Fruit fly (Drosophila melanogaster) whole organism, embryonic: Measurements from ENCODE around the gene alphaCOP.

Experiments used
- Ada2b ChIP-seq: fragments of 200-800 bp; sonication (Bioruptor generic); IDR thresholded peaks from 2 replicates; pipeline ENCODE4 v1.3.6; 2022; ENCODE audit warnings: missing biosample characterization, missing genetic modification characterization
- BEAF-32 ChIP-seq: fragments of 200-800 bp; sonication (Bioruptor generic); optimal IDR thresholded peaks from 3 replicates; lab custom pipeline; 2017; ENCODE audit warnings: missing biosample characterization, missing genetic modification characterization, mild to moderate bottlenecking, moderate library complexity, missing genetic modification reagents
- BtbVII ChIP-seq: fragments of 200-800 bp; sonication (Bioruptor generic); optimal IDR thresholded peaks from 3 replicates; lab custom pipeline; 2017; ENCODE audit warnings: missing biosample characterization, mild to moderate bottlenecking, missing genetic modification characterization
- CG10147 ChIP-seq: fragments of 200-800 bp; sonication (Bioruptor generic); optimal IDR thresholded peaks from 2 replicates; lab custom pipeline; 2019; ENCODE audit warnings: missing biosample characterization, mild to moderate bottlenecking, missing genetic modification characterization, moderate library complexity
- CG10274 ChIP-seq: fragments of 200-800 bp; sonication (Bioruptor generic); optimal IDR thresholded peaks from 3 replicates; lab custom pipeline; 2017; ENCODE audit warnings: missing biosample characterization, mild to moderate bottlenecking, missing genetic modification characterization
- CG10366 ChIP-seq: fragments of 200-800 bp; sonication (Bioruptor generic); IDR thresholded peaks from 2 replicates; pipeline ENCODE4 v1.3.6; 2022; ENCODE audit warnings: missing biosample characterization, missing genetic modification characterization
- CG10654 ChIP-seq: fragments of 200-800 bp; sonication (Bioruptor generic); optimal IDR thresholded peaks from 2 replicates; lab custom pipeline; 2016; ENCODE audit warnings: missing biosample characterization, missing genetic modification characterization
- CG10959 ChIP-seq: fragments of 200-800 bp; sonication (Bioruptor generic); IDR thresholded peaks from 2 replicates; pipeline ENCODE4 v1.3.6; 2022; ENCODE audit warnings: missing biosample characterization, missing genetic modification characterization
- CG11247 ChIP-seq: fragments of 200-800 bp; sonication (Bioruptor generic); IDR thresholded peaks from 2 replicates; pipeline ENCODE4 v1.3.6; 2022; ENCODE audit warnings: missing biosample characterization, missing genetic modification characterization
- CG11456 ChIP-seq: fragments of 200-800 bp; sonication (Bioruptor generic); IDR thresholded peaks from 3 replicates; pipeline ENCODE4 v1.3.6; 2022; ENCODE audit warnings: missing biosample characterization, missing genetic modification characterization
- CG12391 ChIP-seq: fragments of 200-800 bp; sonication (Bioruptor generic); optimal IDR thresholded peaks from 3 replicates; lab custom pipeline; 2018; ENCODE audit warnings: missing biosample characterization, mild to moderate bottlenecking, missing genetic modification characterization, moderate library complexity
- CG13424 ChIP-seq: fragments of 200-800 bp; sonication (Bioruptor generic); optimal IDR thresholded peaks from 2 replicates; lab custom pipeline; 2019; ENCODE audit warnings: missing biosample characterization, mild to moderate bottlenecking, missing genetic modification characterization, moderate library complexity
- CG13624 ChIP-seq: fragments of 200-800 bp; sonication (Bioruptor generic); optimal IDR thresholded peaks from 2 replicates; lab custom pipeline; 2016; ENCODE audit warnings: missing biosample characterization, missing genetic modification characterization
- CG14441 ChIP-seq: fragments of 200-800 bp; sonication (Bioruptor generic); IDR thresholded peaks from 2 replicates; pipeline ENCODE4 v1.3.6; 2022; ENCODE audit warnings: missing biosample characterization, missing genetic modification characterization
- CG18619 ChIP-seq: fragments of 200-800 bp; sonication (Bioruptor generic); optimal IDR thresholded peaks from 3 replicates; lab custom pipeline; 2017; ENCODE audit warnings: missing biosample characterization, mild to moderate bottlenecking, missing genetic modification characterization
- CG3407 ChIP-seq: fragments of 200-800 bp; sonication (Bioruptor generic); optimal IDR thresholded peaks from 2 replicates; lab custom pipeline; 2018; ENCODE audit warnings: missing biosample characterization, mild to moderate bottlenecking, missing genetic modification characterization
- CG34376 ChIP-seq: fragments of 200-800 bp; sonication (Bioruptor generic); optimal IDR thresholded peaks from 2 replicates; lab custom pipeline; 2018; ENCODE audit warnings: missing biosample characterization, mild to moderate bottlenecking, missing genetic modification characterization
- CG3847 ChIP-seq: fragments of 200-800 bp; sonication (Bioruptor generic); IDR thresholded peaks from 2 replicates; pipeline ENCODE4 v1.3.6; 2022; ENCODE audit warnings: missing biosample characterization, missing genetic modification characterization
- CG42726 ChIP-seq: fragments of 200-800 bp; sonication (Bioruptor generic); IDR thresholded peaks from 2 replicates; pipeline ENCODE4 v1.3.6; 2022; ENCODE audit warnings: missing biosample characterization, missing genetic modification characterization; ENCODE audit not compliant: partially characterized antibody
- CG4360 ChIP-seq: fragments of 200-800 bp; sonication (Bioruptor generic); IDR thresholded peaks from 2 replicates; pipeline ENCODE4 v1.3.6; 2022; ENCODE audit warnings: missing biosample characterization, missing genetic modification characterization
- CG43689 ChIP-seq: fragments of 200-800 bp; sonication (Bioruptor generic); IDR thresholded peaks from 2 replicates; pipeline ENCODE4 v1.3.6; 2022; ENCODE audit warnings: missing biosample characterization, missing genetic modification characterization
- CG6791 ChIP-seq: fragments of 200-800 bp; sonication (Bioruptor generic); IDR thresholded peaks from 3 replicates; pipeline ENCODE4 v1.3.6; 2022; ENCODE audit warnings: missing biosample characterization, missing genetic modification characterization; ENCODE audit not compliant: partially characterized antibody
- CG9797 ChIP-seq: fragments of 200-800 bp; sonication (Bioruptor generic); optimal IDR thresholded peaks from 3 replicates; lab custom pipeline; 2018; ENCODE audit warnings: missing biosample characterization, mild to moderate bottlenecking, missing genetic modification characterization
- Camta ChIP-seq: fragments of 200-800 bp; sonication (Bioruptor generic); optimal IDR thresholded peaks from 2 replicates; lab custom pipeline; 2016; ENCODE audit warnings: missing biosample characterization, missing genetic modification characterization
- Dp ChIP-seq: fragments of 200-800 bp; sonication (Bioruptor generic); optimal IDR thresholded peaks from 2 replicates; lab custom pipeline; 2018; ENCODE audit warnings: missing biosample characterization, mild to moderate bottlenecking, missing genetic modification characterization, moderate library complexity
- E2f1 ChIP-seq: fragments of 200-800 bp; sonication (Bioruptor generic); IDR thresholded peaks from 2 replicates; pipeline ENCODE4 v1.3.6; 2022; ENCODE audit warnings: missing biosample characterization, missing genetic modification characterization
- Lim3 ChIP-seq: fragments of 200-800 bp; sonication (Bioruptor generic); IDR thresholded peaks from 2 replicates; pipeline ENCODE4 v1.3.6; 2022; ENCODE audit warnings: missing biosample characterization, missing genetic modification characterization
- NC2β ChIP-seq: fragments of 200-800 bp; sonication (Bioruptor generic); optimal IDR thresholded peaks from 2 replicates; lab custom pipeline; 2016; ENCODE audit warnings: missing biosample characterization, missing genetic modification characterization
- Nf-YA ChIP-seq: fragments of 200-800 bp; sonication (Bioruptor generic); IDR thresholded peaks from 2 replicates; pipeline ENCODE4 v1.3.6; 2022; ENCODE audit warnings: missing biosample characterization, missing genetic modification characterization
- Sox100B ChIP-seq: fragments of 200-800 bp; sonication (Bioruptor generic); optimal IDR thresholded peaks from 3 replicates; lab custom pipeline; 2018; ENCODE audit warnings: missing biosample characterization, mild to moderate bottlenecking, missing genetic modification characterization
- Ssrp ChIP-seq: fragments of 200-800 bp; sonication (Bioruptor generic); optimal IDR thresholded peaks from 2 replicates; lab custom pipeline; 2018; ENCODE audit warnings: missing biosample characterization, mild to moderate bottlenecking, missing genetic modification characterization, moderate library complexity
- Xrp1 ChIP-seq: fragments of 200-800 bp; sonication (Bioruptor generic); IDR thresholded peaks from 2 replicates; pipeline ENCODE4 v1.3.6; 2022; ENCODE audit warnings: missing biosample characterization, missing genetic modification characterization
- chm ChIP-seq: fragments of 200-800 bp; sonication (Bioruptor generic); IDR thresholded peaks from 2 replicates; pipeline ENCODE4 v1.3.6; 2022; ENCODE audit warnings: missing biosample characterization, missing genetic modification characterization
- dan ChIP-seq: fragments of 200-800 bp; sonication (Bioruptor generic); IDR thresholded peaks from 2 replicates; pipeline ENCODE4 v1.3.6; 2022; ENCODE audit warnings: missing biosample characterization, missing genetic modification characterization
- eyg ChIP-seq: fragments of 200-800 bp; sonication (Bioruptor generic); optimal IDR thresholded peaks from 3 replicates; lab custom pipeline; 2016; ENCODE audit warnings: missing biosample characterization, missing genetic modification characterization
- gfzf ChIP-seq: fragments of 200-800 bp; sonication (Bioruptor generic); optimal IDR thresholded peaks from 2 replicates; lab custom pipeline; 2016; ENCODE audit warnings: missing biosample characterization, mild to moderate bottlenecking, missing genetic modification characterization, moderate library complexity
- grau ChIP-seq: fragments of 200-800 bp; optimal IDR thresholded peaks from 3 replicates; lab custom pipeline; 2019; ENCODE audit warnings: missing biosample characterization, mild to moderate bottlenecking, missing genetic modification characterization, moderate library complexity
- jing ChIP-seq: fragments of 200-800 bp; sonication (Bioruptor generic); optimal IDR thresholded peaks from 2 replicates; lab custom pipeline; 2018; ENCODE audit warnings: missing biosample characterization, mild to moderate bottlenecking, missing genetic modification characterization
- jumu ChIP-seq: fragments of 200-800 bp; sonication (Bioruptor generic); optimal IDR thresholded peaks from 3 replicates; lab custom pipeline; 2016; ENCODE audit warnings: missing biosample characterization, missing genetic modification characterization
- kah ChIP-seq: fragments of 200-800 bp; sonication (Bioruptor generic); optimal IDR thresholded peaks from 2 replicates; lab custom pipeline; 2018; ENCODE audit warnings: missing biosample characterization, mild to moderate bottlenecking, missing genetic modification characterization
- klu ChIP-seq: fragments of 200-800 bp; sonication (Bioruptor generic); IDR thresholded peaks from 2 replicates; pipeline ENCODE4 v1.3.6; 2022; ENCODE audit warnings: missing biosample characterization, missing genetic modification characterization
- odd ChIP-seq: fragments of 200-800 bp; sonication (Bioruptor generic); optimal IDR thresholded peaks from 2 replicates; lab custom pipeline; 2017; ENCODE audit warnings: missing biosample characterization, mild to moderate bottlenecking, missing genetic modification characterization
- org-1 ChIP-seq: fragments of 200-800 bp; sonication (Bioruptor generic); optimal IDR thresholded peaks from 2 replicates; lab custom pipeline; 2017; ENCODE audit warnings: missing biosample characterization, missing genetic modification characterization
- run ChIP-seq: fragments of 200-800 bp; sonication (Bioruptor generic); optimal IDR thresholded peaks from 3 replicates; lab custom pipeline; 2018; ENCODE audit warnings: missing biosample characterization, mild to moderate bottlenecking, missing genetic modification characterization
- salm ChIP-seq: fragments of 200-800 bp; sonication (Bioruptor generic); optimal IDR thresholded peaks from 2 replicates; lab custom pipeline; 2018; ENCODE audit warnings: missing biosample characterization, mild to moderate bottlenecking, missing genetic modification characterization
- sqz ChIP-seq: fragments of 200-800 bp; sonication (Bioruptor generic); optimal IDR thresholded peaks from 3 replicates; lab custom pipeline; 2018; ENCODE audit warnings: missing biosample characterization, mild to moderate bottlenecking, missing genetic modification characterization
- ssp ChIP-seq: fragments of 200-800 bp; sonication (Bioruptor generic); IDR thresholded peaks from 2 replicates; pipeline ENCODE4 v1.3.6; 2022; ENCODE audit warnings: missing biosample characterization, missing genetic modification characterization
- tin ChIP-seq: fragments of 200-800 bp; sonication (Bioruptor generic); optimal IDR thresholded peaks from 3 replicates; lab custom pipeline; 2016; ENCODE audit warnings: missing biosample characterization, missing genetic modification characterization
- tx ChIP-seq: fragments of 200-800 bp; sonication (Bioruptor generic); optimal IDR thresholded peaks from 2 replicates; lab custom pipeline; 2016; ENCODE audit warnings: missing biosample characterization, missing genetic modification characterization
- wek ChIP-seq: fragments of 200-800 bp; sonication (Bioruptor generic); optimal IDR thresholded peaks from 3 replicates; lab custom pipeline; 2018; ENCODE audit warnings: missing biosample characterization, mild to moderate bottlenecking, missing genetic modification characterization, moderate library complexity

alphaCOP gene

dm6 chr3L:1644920-1645567 lies at the start of gene alphaCOP, which contains the start of gene CG13919 (continued):
- TF ChIP-seq CG11247 (GFP tag; lab: Robert Waterston, UW) (peak; percentile 94), BtbVII (GFP tag; lab: Kevin White, UChicago) (peak; percentile 92), kah (peak; percentile 83), Camta (GFP tag; lab: Kevin White, UChicago) (peak; percentile 93), Lim3 (GFP tag; lab: Robert Waterston, UW) (peak; percentile 92), Sox100B (GFP tag; lab: Kevin White, UChicago) (no peak), CG43689 (peak; percentile 95), wek (GFP tag; lab: Kevin White, UChicago) (peak; percentile 70), NC2β (peak; percentile 88), CG6791 (no peak), tin (GFP tag; lab: Kevin White, UChicago) (peak; percentile 93), CG34376 (GFP tag; lab: Kevin White, UChicago) (peak; percentile 89), Dp (GFP tag; lab: Kevin White, UChicago) (peak; percentile 50), BEAF-32 (GFP tag; lab: Kevin White, UChicago) (peak; percentile 50), CG9797 (peak; percentile 32), sqz (no peak), CG10274 (GFP tag; lab: Kevin White, UChicago) (peak; percentile 61), E2f1 (GFP tag; lab: Robert Waterston, UW) (peak; percentile 96), CG10147 (GFP tag; lab: Kevin White, UChicago) (peak; percentile 90), chm (GFP tag; lab: Robert Waterston, UW) (peak; percentile 98), Ada2b (peak; percentile 89), CG11456 (GFP tag; lab: Robert Waterston, UW) (peak; percentile 95), CG3847 (GFP tag; lab: Robert Waterston, UW) (peak; percentile 98), CG42726 (GFP tag; lab: Robert Waterston, UW) (no peak), jing (GFP tag; lab: Kevin White, UChicago) (peak; percentile 90), tx (GFP tag; lab: Kevin White, UChicago) (peak; percentile 88), CG10959 (GFP tag; lab: Robert Waterston, UW) (peak; percentile 79), jumu (GFP tag; lab: Kevin White, UChicago) (peak; percentile 85), Xrp1 (GFP tag; lab: Robert Waterston, UW) (peak; percentile 98), CG14441 (GFP tag; lab: Robert Waterston, UW) (peak; percentile 98), salm (tag; lab: Kevin White, UChicago) (peak; percentile 92), klu (GFP tag; lab: Robert Waterston, UW) (peak; percentile 89), CG12391 (peak; percentile 98), CG3407 (GFP tag; lab: Kevin White, UChicago) (peak; percentile 92), Nf-YA (GFP tag; lab: Robert Waterston, UW) (peak; percentile 81), Ssrp (tag; lab: Kevin White, UChicago) (peak; percentile 96), grau (tag; lab: Kevin White, UChicago) (peak; percentile 96), ssp (GFP tag; lab: Robert Waterston, UW) (peak; percentile 92), gfzf (GFP tag; lab: Kevin White, UChicago) (peak; percentile 24), odd (peak; percentile 90), CG4360 (GFP tag; lab: Robert Waterston, UW) (peak; percentile 76), eyg (GFP tag; lab: Kevin White, UChicago) (peak; percentile 83), CG10654 (peak; percentile 89), CG13624 (GFP tag; lab: Kevin White, UChicago) (peak; percentile 97), CG18619 (GFP tag; lab: Kevin White, UChicago) (peak; percentile 94), dan (peak; percentile 57; the same call in 1 of the 2 replicates), run (peak; percentile 90), CG10366 (GFP tag; lab: Robert Waterston, UW) (peak; percentile 98), CG13424 (tag; lab: Kevin White, UChicago) (peak; percentile 97), org-1 (GFP tag; lab: Kevin White, UChicago) (peak; percentile 91)
